Worm (Caenorhabditis elegans): ENCODE data around the gene srx-18.
A peak's percentile ranks its signal among the peaks of the same experiment; 100 is the strongest.

The srx-18 gene

DNA sequence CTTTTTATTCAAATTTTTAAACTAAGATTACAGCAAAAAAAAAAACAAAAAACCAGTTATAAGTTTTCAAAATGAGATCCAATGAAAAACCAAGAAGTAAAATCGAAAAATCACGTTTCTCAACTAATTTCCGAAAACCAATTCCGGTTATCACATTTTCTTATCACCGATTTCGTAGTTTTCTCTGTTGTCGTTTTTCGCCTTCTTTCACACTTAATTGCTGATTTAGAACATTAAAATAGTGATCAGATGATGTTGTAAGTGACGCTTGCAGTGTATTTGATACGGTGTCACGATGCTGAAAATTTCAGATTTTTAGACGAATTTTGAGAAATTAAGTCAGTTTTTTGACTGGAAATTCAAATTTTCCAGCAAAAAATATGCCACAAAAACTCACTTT, 18.4 kb downstream of the srx-18 start (continued):
- TF ChIP-seq R02D3.7 (tag; optimal IDR thresholded peaks at IDR 0.05) (no peak), unc-62 (GFP tag; optimal IDR thresholded peaks at IDR 0.05 in 1 of 2) (peak in 1 of 2 experiments; percentile 30), unc-62 (tag; optimal IDR thresholded peaks at IDR 0.05) (no peak), hif-1 (tag; optimal IDR thresholded peaks at IDR 0.05) (no peak), lin-15B (tag; optimal IDR thresholded peaks at IDR 0.05) (no peak), lim-7 (GFP tag; IDR thresholded peaks at IDR 0.05) (no peak), mdt-29 (GFP tag; IDR thresholded peaks at IDR 0.05) (no peak), D1046.2 (GFP tag; IDR thresholded peaks at IDR 0.05) (no peak), nhr-237 (tag; optimal IDR thresholded peaks at IDR 0.05) (no peak), vab-7 (GFP tag; IDR thresholded peaks at IDR 0.05) (no peak), ztf-11 (tag; optimal IDR thresholded peaks at IDR 0.05) (no peak), nhr-28 (tag; optimal IDR thresholded peaks at IDR 0.05) (peak; percentile 69), dmd-9 (GFP tag; IDR thresholded peaks at IDR 0.05) (no peak), aha-1 (tag) (peak; percentile 13), daf-8 (GFP tag; IDR thresholded peaks at IDR 0.05) (no peak), lir-3 (tag; optimal IDR thresholded peaks at IDR 0.05) (no peak), Y105C5A.15 (GFP tag; IDR thresholded peaks at IDR 0.05) (no peak), nhr-77 (tag; optimal IDR thresholded peaks at IDR 0.05) (no peak), nhr-11 (tag; optimal IDR thresholded peaks at IDR 0.05) (no peak), mxl-3 (GFP tag; optimal IDR thresholded peaks at IDR 0.05) (no peak), lin-13 (GFP tag; optimal IDR thresholded peaks at IDR 0.05) (no peak)

DNA sequence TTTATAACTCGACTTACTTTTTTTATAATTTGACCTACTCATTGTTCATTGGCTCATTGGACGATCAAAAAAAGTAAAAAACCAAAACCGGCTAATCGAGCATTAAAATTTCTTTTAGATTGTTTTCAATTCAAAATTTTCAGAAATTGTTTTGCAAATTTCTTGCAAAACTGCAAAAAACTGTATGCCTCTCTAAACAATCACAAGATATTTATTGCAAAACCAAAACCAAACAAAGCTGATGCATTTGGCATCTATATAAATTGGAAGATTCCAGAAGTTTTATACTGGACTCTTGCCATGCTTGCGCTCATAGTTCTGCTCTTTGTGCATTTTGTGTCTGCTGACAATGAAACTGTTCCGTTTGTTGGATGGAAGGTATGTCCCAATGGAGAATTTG, 21.1 kb downstream of the srx-18 start, which contains the start of gene C47A10.12:
TSS of gene C47A10.12 (plus strand) at position 301 of the 400 bp plus-strand sequence.
- TF ChIP-seq aha-1 (tag) (peak; percentile 4), ama-1 (optimal IDR thresholded peaks at IDR 0.05) (no peak)

DNA sequence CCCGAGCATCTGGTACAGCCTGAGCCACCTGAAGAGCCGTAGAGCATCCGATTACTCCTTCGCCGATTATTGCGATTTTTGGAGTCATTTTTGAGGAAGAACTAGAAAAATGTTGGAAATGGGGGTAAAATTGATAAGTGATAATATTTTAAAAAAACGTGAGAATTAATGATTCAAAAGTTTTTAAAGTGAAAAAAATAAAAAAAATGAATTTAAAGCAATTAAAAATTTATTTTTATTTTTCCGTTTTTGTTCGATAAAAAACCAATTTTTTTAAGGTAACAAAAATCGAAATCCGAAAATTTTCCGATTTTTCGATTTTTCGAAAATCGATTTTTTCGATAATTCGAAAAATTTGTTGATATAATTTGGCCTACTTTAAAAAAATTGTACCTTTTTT, 21.6 kb downstream of the srx-18 start, which contains the start of gene ddo-1:
TSS of gene ddo-1 (minus strand) at position 101 of the 400 bp plus-strand sequence.
- TF ChIP-seq nhr-237 (tag; optimal IDR thresholded peaks at IDR 0.05) (no peak), nhr-6 (tag; optimal IDR thresholded peaks at IDR 0.05) (no peak), unc-39 (tag; optimal IDR thresholded peaks at IDR 0.05) (no peak), hif-1 (tag; optimal IDR thresholded peaks at IDR 0.05) (no peak), F44E2.7 (GFP tag; IDR thresholded peaks at IDR 0.05) (no peak)

DNA sequence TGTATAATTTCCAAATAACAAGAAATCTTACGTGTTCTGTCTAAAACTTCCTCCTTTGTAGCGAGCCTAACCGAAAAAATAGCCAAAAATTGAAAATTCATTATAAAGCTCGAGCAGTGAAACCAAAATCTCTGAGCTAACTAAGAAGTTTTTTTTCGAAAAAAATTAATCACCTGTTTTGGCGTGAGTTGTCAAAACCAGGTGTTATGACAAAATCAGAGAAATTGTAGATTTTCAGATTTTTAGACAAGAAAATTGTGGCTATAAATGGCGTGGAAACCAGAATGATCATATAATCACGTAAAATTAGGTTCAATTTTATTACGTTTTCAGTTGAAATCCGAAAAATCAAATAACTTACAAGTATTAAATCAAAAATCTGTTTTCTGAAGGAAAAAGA, 25.6 kb downstream of the srx-18 start, which contains the start of gene sre-21:
TSS of gene sre-21 (minus strand) at position 101 of the 400 bp plus-strand sequence.
- TF ChIP-seq nhr-42 (GFP tag; IDR thresholded peaks at IDR 0.05): no peak

DNA sequence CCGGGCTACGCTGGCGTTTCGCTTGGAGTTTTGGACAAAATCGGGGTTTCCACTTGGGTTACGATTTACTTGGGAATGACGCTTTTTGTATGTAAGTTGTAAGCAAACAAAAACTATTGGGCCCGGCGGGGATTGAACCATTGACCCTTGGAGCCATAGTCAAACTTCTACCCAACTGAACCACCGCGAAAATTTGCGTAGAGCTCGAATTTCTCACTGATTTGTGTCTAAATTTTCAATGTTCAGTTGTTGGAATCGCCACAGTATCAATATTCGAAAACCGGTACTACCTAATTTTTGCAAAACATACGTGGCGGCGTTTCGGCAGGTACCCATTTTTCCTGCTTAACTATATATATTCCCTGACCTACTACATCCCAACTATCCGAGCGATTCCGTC, 30.9 kb downstream of the srx-18 start:
- TF ChIP-seq nhr-41 (GFP tag; IDR thresholded peaks at IDR 0.05) (no peak), snpc-1.2 (GFP tag; IDR thresholded peaks at IDR 0.05) (0 out of 2 replicates have a peak, but pooled peaks have one; percentile 46), lim-7 (GFP tag; IDR thresholded peaks at IDR 0.05) (peak; percentile 61; the same call in 1 of the 2 replicates)

DNA sequence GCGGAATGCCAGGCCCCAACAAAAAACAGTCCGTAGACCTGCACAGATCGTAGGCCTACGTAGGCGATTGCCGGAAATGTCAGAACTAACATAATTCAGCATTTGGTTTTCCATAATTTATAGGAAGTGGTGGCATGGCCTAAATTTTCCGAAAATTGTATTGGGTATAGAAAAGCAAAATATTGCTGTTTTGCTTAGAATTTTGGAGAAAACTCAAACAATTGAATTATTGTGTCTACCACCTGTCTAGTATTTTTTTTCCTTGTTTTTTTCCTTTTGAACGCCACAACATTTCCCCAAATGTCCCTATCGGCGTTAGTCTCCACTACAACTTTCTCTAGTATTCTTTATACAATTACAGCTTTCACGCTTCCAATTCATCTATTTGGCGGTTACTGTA, 31.4 kb downstream of the srx-18 start, which contains the start of gene srh-284:
TSS of gene srh-284 (plus strand) at position 301 of the 400 bp plus-strand sequence.
- TF ChIP-seq zfp-3 (GFP tag; conservative IDR thresholded peaks at IDR 0.05) (no peak), Y75B8A.6 (GFP tag; IDR thresholded peaks at IDR 0.05) (no peak), hlh-11 (tag; optimal IDR thresholded peaks at IDR 0.05) (no peak), lsy-2 (tag; optimal IDR thresholded peaks at IDR 0.05) (no peak), ztf-7 (tag; optimal IDR thresholded peaks at IDR 0.05) (no peak), pha-4 (GFP tag; IDR thresholded peaks at IDR 0.05) (no peak), pha-4 (tag; optimal IDR thresholded peaks at IDR 0.05) (no peak), nhr-6 (tag; optimal IDR thresholded peaks at IDR 0.05) (no peak), nhr-111 (GFP tag; optimal IDR thresholded peaks at IDR 0.05) (no peak), D1046.2 (GFP tag; IDR thresholded peaks at IDR 0.05) (no peak), dve-1 (tag; optimal IDR thresholded peaks at IDR 0.05; ENCODE audit: insufficient read depth) (no peak), madf-5 (GFP tag; IDR thresholded peaks at IDR 0.05) (no peak), ztf-11 (tag; optimal IDR thresholded peaks at IDR 0.05) (no peak), ceh-44 (GFP tag; IDR thresholded peaks at IDR 0.05) (no peak), hmg-1.1 (GFP tag; IDR thresholded peaks at IDR 0.05) (no peak), tra-1 (GFP tag; IDR thresholded peaks at IDR 0.05) (no peak), dmd-9 (GFP tag; IDR thresholded peaks at IDR 0.05) (no peak), dmd-8 (GFP tag; IDR thresholded peaks at IDR 0.05) (no peak)

Measured in whole organism, L4 larva.